Worm (Caenorhabditis elegans) whole organism, L1 larva: ENCODE results near the gene C09B7.2.

ENCODE experiments used
- dpl-1 ChIP-seq, 3 experiments: fragments of 150-350 bp in 2 of 3; sonication (generic microtip) in 1 of 3; optimal IDR thresholded peaks; 2 replicates each; lab custom pipeline; 2014 to 2017; ENCODE audit warnings: missing biosample characterization in 3 of 3, missing genetic modification characterization in 3 of 3, missing genetic modification reagents in 3 of 3
- nhr-28 ChIP-seq: fragments of 150-350 bp; optimal IDR thresholded peaks from 2 replicates; lab custom pipeline; 2014; ENCODE audit warnings: missing biosample characterization, missing genetic modification characterization
- nhr-71 ChIP-seq: sonication (generic microtip); optimal IDR thresholded peaks from 2 replicates; lab custom pipeline; 2016; ENCODE audit warnings: mild to moderate bottlenecking, missing genetic modification characterization, moderate library complexity, missing compliant biosample characterization
- unc-62 ChIP-seq: fragments of 150-350 bp; optimal IDR thresholded peaks from 2 replicates; lab custom pipeline; 2014; ENCODE audit warnings: missing biosample characterization, missing genetic modification reagents, missing genetic modification characterization
- ztf-11 ChIP-seq, 2 experiments: sonication (generic microtip); optimal IDR thresholded peaks; 2 replicates each; lab custom pipeline; 2016 to 2017; ENCODE audit warnings: missing genetic modification characterization in 2 of 2, missing biosample characterization in 1 of 2, missing compliant biosample characterization in 1 of 2

- TF ChIP-seq unc-62 (no peak), ztf-11 (tag; optimal IDR thresholded peaks at IDR 0.05; lab: Kevin White, UChicago) (no peak), nhr-28 (tag; lab: Kevin White, UChicago) (no peak), nhr-71 (tag; lab: Kevin White, UChicago) (no peak), dpl-1 (GFP tag; optimal IDR thresholded peaks at IDR 0.05; lab: Kevin White, UChicago) (no peak)
Observed at ce11 chrX:2684448-2684847, 16.5 kb downstream of the C09B7.2 start.
